Fruit fly (Drosophila melanogaster) whole organism, prepupa: ENCODE results near the gene Tm1.

Experiments used
- CG11902 ChIP-seq: fragments of 200-800 bp; sonication (Bioruptor generic); optimal IDR thresholded peaks from 3 replicates; lab custom pipeline; 2016; ENCODE audit warnings: missing biosample characterization, missing genetic modification characterization
- CG31627 ChIP-seq: fragments of 200-800 bp; sonication (Bioruptor generic); optimal IDR thresholded peaks from 3 replicates; lab custom pipeline; 2016; ENCODE audit warnings: missing biosample characterization, missing genetic modification characterization
- CG6163 ChIP-seq: fragments of 200-800 bp; sonication (Bioruptor generic); IDR thresholded peaks from 3 replicates; pipeline ENCODE4 v1.3.6; 2022; ENCODE audit warnings: missing biosample characterization, missing genetic modification characterization
- CG8119 ChIP-seq: fragments of 200-800 bp; sonication (Bioruptor generic); IDR thresholded peaks from 3 replicates; pipeline ENCODE4 v1.3.6; 2022; ENCODE audit warnings: missing biosample characterization, missing genetic modification characterization
- Eip75B ChIP-seq: fragments of 200-800 bp; sonication (Bioruptor generic); optimal IDR thresholded peaks from 3 replicates; lab custom pipeline; 2016; ENCODE audit warnings: missing biosample characterization, missing genetic modification characterization
- Eip78C ChIP-seq: fragments of 200-800 bp; sonication (Bioruptor generic); peaks from one replicate; lab custom pipeline; 2016; ENCODE audit warnings: missing biosample characterization, missing genetic modification characterization
- Ets21C ChIP-seq: fragments of 200-800 bp; sonication (Bioruptor generic); optimal IDR thresholded peaks from 3 replicates; lab custom pipeline; 2016; ENCODE audit warnings: missing biosample characterization, missing genetic modification characterization
- Gug ChIP-seq: fragments of 200-800 bp; sonication (Bioruptor generic); IDR thresholded peaks from 2 replicates; pipeline ENCODE4 v1.3.6; 2022; ENCODE audit warnings: missing biosample characterization, missing genetic modification characterization
- Sox102F ChIP-seq: fragments of 200-800 bp; sonication (Bioruptor generic); optimal IDR thresholded peaks from 2 replicates; lab custom pipeline; 2016; ENCODE audit warnings: missing biosample characterization, mild to moderate bottlenecking, missing genetic modification characterization
- cyc ChIP-seq: fragments of 200-800 bp; sonication (Bioruptor generic); optimal IDR thresholded peaks from 3 replicates; lab custom pipeline; 2016; ENCODE audit warnings: missing biosample characterization, missing genetic modification characterization
- dac ChIP-seq: fragments of 200-800 bp; sonication (Bioruptor generic); optimal IDR thresholded peaks from 2 replicates; lab custom pipeline; 2017; ENCODE audit warnings: missing biosample characterization, mild to moderate bottlenecking, missing genetic modification characterization

DNA sequence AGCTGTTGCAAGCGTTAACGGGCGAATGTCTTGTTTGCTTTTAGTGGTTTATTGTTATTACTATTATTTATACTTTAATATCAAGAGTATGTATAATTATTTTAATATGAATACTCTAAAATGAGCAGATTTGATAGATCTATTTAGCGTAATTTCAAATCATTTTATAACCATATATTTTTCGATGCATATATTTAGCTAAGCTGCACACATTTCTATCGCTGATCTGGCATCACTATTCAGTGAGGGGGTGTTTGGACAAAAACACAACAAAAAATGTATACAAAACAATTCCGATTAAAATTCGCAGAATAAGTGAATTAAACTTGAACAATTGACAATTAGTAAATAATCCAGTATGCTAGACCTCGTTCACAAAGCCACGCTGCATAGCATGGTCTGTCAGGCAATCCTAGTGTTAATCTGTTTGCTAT is 73.0 kb downstream of the Tm1 start, which contains the start of the genes Trs33 and Tmtc4:
- TF ChIP-seq Eip75B (GFP tag; lab: Kevin White, UChicago): no peak
- no peak for TF ChIP-seq dac (GFP tag; lab: Kevin White, UChicago)
- TF ChIP-seq CG11902 (GFP tag; lab: Kevin White, UChicago): no peak
- TF ChIP-seq CG8119 (GFP tag; lab: Robert Waterston, UW): no peak
- TF ChIP-seq Eip78C (GFP tag; lab: Kevin White, UChicago): peak; percentile 75
- TF ChIP-seq cyc (GFP tag; lab: Kevin White, UChicago): peak; percentile 36
- TF ChIP-seq CG6163 (GFP tag; lab: Robert Waterston, UW): no peak
- no peak for TF ChIP-seq Ets21C
- TF ChIP-seq CG31627: peak; percentile 10
- TF ChIP-seq Gug (GFP tag; lab: Robert Waterston, UW): no peak
- TF ChIP-seq Sox102F (GFP tag; lab: Kevin White, UChicago): no peak
